Worm (Caenorhabditis elegans): Measurements from ENCODE around the gene srbc-56.
"Not testable (repeated sequence)": the region's sequence is repeated elsewhere in the genome, so short reads cannot be mapped to it uniquely, and the experiment has no call there.

srbc-56 gene

ce11 chrV:15809543-15809942 is 21.9 kb downstream of the srbc-56 start, which contains the start of gene srsx-36:
Gene srsx-36 (minus strand): TSS chrV:15809643.
- no peak for TF ChIP-seq nfya-1 (tag; optimal IDR thresholded peaks at IDR 0.05)
- TF ChIP-seq hlh-6 (tag; optimal IDR thresholded peaks at IDR 0.05), result no peak
- TF ChIP-seq mec-3 (tag; optimal IDR thresholded peaks at IDR 0.05; ENCODE audit: borderline replicate concordance), result no peak

- not testable (repeated sequence) for TF ChIP-seq nhr-232, rnt-1, dve-1 (tag; optimal IDR thresholded peaks at IDR 0.05)
Measured at ce11 chrV:15807420-15807819, 24.1 kb downstream of the srbc-56 start, which contains the start of gene srsx-38. Gene srsx-38 (minus strand): TSS chrV:15807520.

- TF ChIP-seq lim-6 (tag; optimal IDR thresholded peaks at IDR 0.05); ttx-3 (tag; optimal IDR thresholded peaks at IDR 0.05); unc-55 (GFP tag; optimal IDR thresholded peaks at IDR 0.05): not testable (repeated sequence)
Measured at ce11 chrV:15803748-15804147, 27.7 kb downstream of the srbc-56 start, which contains the start of gene T26E4.18. Gene T26E4.18 (minus strand): TSS chrV:15803848.

- TF ChIP-seq K02D7.2, C08G9.2, ceh-2 (tag; optimal IDR thresholded peaks at IDR 0.05): not testable (repeated sequence)
Measured at ce11 chrV:15803079-15803478, 28.4 kb downstream of the srbc-56 start, which contains the start of gene srd-27. Gene srd-27 (plus strand): TSS chrV:15803379.

ce11 chrV:15802623-15803022 is 28.9 kb downstream of the srbc-56 start, which contains the start of gene T26E4.9:
Gene T26E4.9 (minus strand): TSS chrV:15802723.
- not testable (repeated sequence) for TF ChIP-seq sox-2 (GFP tag; IDR thresholded peaks at IDR 0.05); unc-42 (tag; optimal IDR thresholded peaks at IDR 0.05); syd-9 (tag; optimal IDR thresholded peaks at IDR 0.05)

- no peak for TF ChIP-seq sdc-2 (tag; optimal IDR thresholded peaks at IDR 0.05)
- no peak for TF ChIP-seq pha-2 (tag; optimal IDR thresholded peaks at IDR 0.05)
- TF ChIP-seq ceh-14 (tag; optimal IDR thresholded peaks at IDR 0.05), result no peak
- TF ChIP-seq tbx-2 (tag; optimal IDR thresholded peaks at IDR 0.05), result no peak
- TF ChIP-seq sox-2 (GFP tag; IDR thresholded peaks at IDR 0.05), result no peak
- TF ChIP-seq pag-3 (tag; optimal IDR thresholded peaks at IDR 0.05; ENCODE audit: borderline replicate concordance), result no peak
- no peak for TF ChIP-seq pax-1 (tag; optimal IDR thresholded peaks at IDR 0.05)
- TF ChIP-seq fax-1 (tag; optimal IDR thresholded peaks at IDR 0.05), result no peak
- no peak for TF ChIP-seq ceh-48 (tag; optimal IDR thresholded peaks at IDR 0.05)
- TF ChIP-seq fkh-10 (GFP tag; optimal IDR thresholded peaks at IDR 0.05), result no peak
- TF ChIP-seq pat-9 (tag; optimal IDR thresholded peaks at IDR 0.05), result no peak
- no peak for TF ChIP-seq elt-2 (tag; optimal IDR thresholded peaks at IDR 0.05)
- no peak for TF ChIP-seq zip-5 (tag; optimal IDR thresholded peaks at IDR 0.05)
- TF ChIP-seq gmeb-2 (tag; optimal IDR thresholded peaks at IDR 0.05), result no peak
- no peak for TF ChIP-seq ceh-30 (tag; optimal IDR thresholded peaks at IDR 0.05)
Measured at ce11 chrV:15798108-15798507, 33.4 kb downstream of the srbc-56 start, which contains the start of gene T26E4.10. Gene T26E4.10 (minus strand): TSS chrV:15798208.

ce11 chrV:15796087-15796486 is 35.4 kb downstream of the srbc-56 start, which contains the start of gene nhr-223:
Gene nhr-223 (plus strand): TSS chrV:15796387.
- TF ChIP-seq ceh-9 (tag; optimal IDR thresholded peaks at IDR 0.05) (no peak), ceh-45 (GFP tag; IDR thresholded peaks at IDR 0.05) (no peak), ceh-30 (tag; optimal IDR thresholded peaks at IDR 0.05) (no peak), pros-1 (tag; optimal IDR thresholded peaks at IDR 0.05) (no peak), unc-42 (tag; optimal IDR thresholded peaks at IDR 0.05) (no peak), odd-2 (tag; optimal IDR thresholded peaks at IDR 0.05) (no peak), unc-86 (tag; optimal IDR thresholded peaks at IDR 0.05) (no peak), ceh-31 (tag; optimal IDR thresholded peaks at IDR 0.05) (no peak), ceh-48 (tag; optimal IDR thresholded peaks at IDR 0.05) (no peak), ceh-14 (tag; optimal IDR thresholded peaks at IDR 0.05) (no peak), elt-4 (tag; optimal IDR thresholded peaks at IDR 0.05) (no peak), pha-2 (tag; optimal IDR thresholded peaks at IDR 0.05) (no peak), mec-3 (tag; optimal IDR thresholded peaks at IDR 0.05; ENCODE audit: borderline replicate concordance) (no peak), madf-2 (tag; optimal IDR thresholded peaks at IDR 0.05) (no peak), pha-4 (tag; optimal IDR thresholded peaks at IDR 0.05) (no peak), zip-5 (tag; optimal IDR thresholded peaks at IDR 0.05) (no peak)

All from whole organism, late embryonic.